Fruit fly (Drosophila melanogaster): ENCODE data around the gene RpL3.

The RpL3 gene

DNA sequence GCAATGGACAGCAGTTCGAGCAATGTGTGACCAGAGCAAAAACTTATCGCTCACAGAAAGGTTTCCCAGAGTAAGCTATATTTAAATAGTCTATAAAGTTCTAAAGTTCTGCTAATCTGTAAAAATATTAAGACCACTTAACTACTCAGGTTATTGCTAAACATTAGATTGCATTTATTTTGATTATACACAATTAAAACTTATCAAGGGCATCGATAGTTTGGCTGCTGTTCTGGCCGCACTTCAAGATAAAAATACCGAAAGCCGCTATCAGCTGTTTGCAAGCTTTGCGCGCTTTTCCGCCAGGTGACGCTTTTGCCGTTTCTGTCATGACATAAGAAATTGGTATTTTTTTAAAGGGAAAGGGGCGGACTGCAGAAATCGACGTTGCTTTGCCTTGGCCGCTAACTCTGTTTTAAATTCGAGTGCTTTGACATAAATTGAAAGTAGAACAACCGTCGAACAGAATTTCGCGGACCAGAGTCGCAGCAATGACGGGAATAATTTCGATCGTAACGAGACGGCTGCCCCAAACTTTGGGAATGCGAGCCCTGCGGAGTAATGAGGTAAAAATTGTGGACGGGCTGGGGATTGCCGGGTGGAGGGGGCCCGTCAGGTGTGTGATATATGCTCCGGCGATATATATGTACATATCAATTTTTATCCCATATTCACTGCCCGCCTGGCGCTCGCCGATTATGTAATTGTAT, 22.4 kb downstream of the RpL3 start, which contains the start of the genes CG17734 and CG5214 (continued):
- TF ChIP-seq cg (GFP tag; optimal IDR thresholded peaks at IDR 0.05) (no peak), br (optimal IDR thresholded peaks at IDR 0.05) (no peak), Ssrp (tag; optimal IDR thresholded peaks at IDR 0.05) (no peak), luna (GFP tag; optimal IDR thresholded peaks at IDR 0.05) (no peak), gro (GFP tag; optimal IDR thresholded peaks at IDR 0.05) (peak; percentile 71), Rfx (GFP tag; IDR thresholded peaks at IDR 0.05) (no peak), CG7357 (GFP tag; IDR thresholded peaks at IDR 0.05) (no peak), CG10267 (tag; optimal IDR thresholded peaks at IDR 0.05) (peak; percentile 32), CG30020 (tag; optimal IDR thresholded peaks at IDR 0.05) (no peak), Opbp (GFP tag; IDR thresholded peaks at IDR 0.05; ENCODE audit: partially characterized antibody) (peak; percentile 69; the same call in 2 of the 3 replicates), Dad (GFP tag; optimal IDR thresholded peaks at IDR 0.05) (no peak), Hr3 (GFP tag; optimal IDR thresholded peaks at IDR 0.05) (peak; percentile 65), tap (tag; optimal IDR thresholded peaks at IDR 0.05) (no peak), Dll (GFP tag; IDR thresholded peaks at IDR 0.05; ENCODE audit: partially characterized antibody) (peak; percentile 87), CG11696 (GFP tag; IDR thresholded peaks at IDR 0.05) (no peak), NC2α (GFP tag; optimal IDR thresholded peaks at IDR 0.05) (no peak), CG12391 (tag; optimal IDR thresholded peaks at IDR 0.05) (no peak), oc (tag; optimal IDR thresholded peaks at IDR 0.05) (no peak), gcm2 (GFP tag; optimal IDR thresholded peaks at IDR 0.05) (no peak), CG2120 (GFP tag; optimal IDR thresholded peaks at IDR 0.05) (peak; percentile 35), pum (GFP tag; optimal IDR thresholded peaks at IDR 0.05) (no peak), CG31388 (GFP tag; optimal IDR thresholded peaks at IDR 0.05) (no peak), CG5953 (GFP tag; IDR thresholded peaks at IDR 0.05) (no peak), CG33213 (GFP tag; optimal IDR thresholded peaks at IDR 0.05) (no peak), Bdp1 (GFP tag; optimal IDR thresholded peaks at IDR 0.05) (no peak), CG33557 (GFP tag; optimal IDR thresholded peaks at IDR 0.05) (no peak), cato (GFP tag; optimal IDR thresholded peaks at IDR 0.05; ENCODE audit: borderline replicate concordance) (no peak), CG31365 (tag; optimal IDR thresholded peaks at IDR 0.05) (no peak), CG1529 (GFP tag; optimal IDR thresholded peaks at IDR 0.05) (no peak), gem (tag; optimal IDR thresholded peaks at IDR 0.05) (peak; percentile 46), CG18764 (GFP tag; optimal IDR thresholded peaks at IDR 0.05) (no peak), slp2 (GFP tag; optimal IDR thresholded peaks at IDR 0.05) (no peak), CG14667 (GFP tag; IDR thresholded peaks at IDR 0.05) (no peak), yki (optimal IDR thresholded peaks at IDR 0.05) (no peak), prd (optimal IDR thresholded peaks at IDR 0.05) (no peak), prd (GFP tag; IDR thresholded peaks at IDR 0.05) (no peak), CG15601 (tag; optimal IDR thresholded peaks at IDR 0.05) (no peak), ap (GFP tag; IDR thresholded peaks at IDR 0.05) (no peak), ATbp (GFP tag; optimal IDR thresholded peaks at IDR 0.05) (no peak), Stat92E (GFP tag; optimal IDR thresholded peaks at IDR 0.05) (no peak), CG9932 (GFP tag; IDR thresholded peaks at IDR 0.05) (no peak), CG1233 (GFP tag; optimal IDR thresholded peaks at IDR 0.05) (no peak), vfl (GFP tag; optimal IDR thresholded peaks at IDR 0.05) (no peak), CG4854 (GFP tag; optimal IDR thresholded peaks at IDR 0.05) (peak; percentile 23), slou (GFP tag; optimal IDR thresholded peaks at IDR 0.05) (peak; percentile 6), dimm (GFP tag; IDR thresholded peaks at IDR 0.05) (no peak), bigmax (GFP tag; optimal IDR thresholded peaks at IDR 0.05) (no peak), dan (GFP tag; IDR thresholded peaks at IDR 0.05) (no peak), ems (GFP tag; optimal IDR thresholded peaks at IDR 0.05) (no peak), pfk (GFP tag; optimal IDR thresholded peaks at IDR 0.05) (no peak), CG6854 (GFP tag; optimal IDR thresholded peaks at IDR 0.05) (no peak), nmo (GFP tag; optimal IDR thresholded peaks at IDR 0.05) (no peak)
